Fruit fly (Drosophila melanogaster): ENCODE results near the gene CG31220.
A peak's percentile ranks its signal among the peaks of the same experiment; 100 is the strongest.

Gene CG31220

DNA sequence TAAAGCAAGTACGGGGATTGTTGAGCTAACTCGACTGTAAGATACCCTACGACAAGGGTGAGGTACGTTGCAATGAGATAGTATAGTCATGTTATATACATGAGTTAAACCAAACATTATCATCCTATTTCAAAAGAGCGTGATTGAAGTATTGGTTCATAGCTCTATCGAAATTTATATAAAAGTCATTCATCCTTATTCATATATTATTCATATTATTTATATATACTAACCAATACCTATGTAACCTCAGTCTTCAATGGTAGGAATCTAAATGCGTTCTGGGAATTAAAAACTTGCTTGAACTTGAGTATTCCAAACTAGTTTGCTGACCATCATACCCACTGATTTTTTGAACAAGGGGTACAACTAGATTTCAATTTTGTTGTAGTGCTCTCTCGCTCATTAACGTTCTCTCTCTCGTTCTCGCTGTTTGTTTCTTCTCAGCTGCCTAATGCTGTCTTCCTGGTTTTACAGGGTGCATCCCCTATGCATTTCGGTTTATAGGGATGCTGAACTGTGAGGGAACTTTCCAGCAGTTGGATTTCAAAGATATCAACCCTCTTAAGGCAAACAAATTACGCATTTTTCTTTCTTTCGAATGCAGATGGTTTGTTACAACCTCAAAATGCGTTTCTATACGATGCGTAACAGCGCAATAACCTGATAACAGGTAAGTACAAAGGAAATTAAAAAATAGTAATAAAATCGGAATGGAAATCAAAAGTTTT lies 20.3 kb upstream of the CG31220 start (continued):
- TF ChIP-seq CG10147 (GFP tag; optimal IDR thresholded peaks at IDR 0.05) = peak; percentile 58
- no peak for TF ChIP-seq bigmax (GFP tag; optimal IDR thresholded peaks at IDR 0.05)
- TF ChIP-seq CG13894 (tag; optimal IDR thresholded peaks at IDR 0.05) = peak; percentile 12
- TF ChIP-seq Stat92E (GFP tag; optimal IDR thresholded peaks at IDR 0.05) = peak in 1 of 3 experiments; percentile 43
- TF ChIP-seq CTCF (GFP tag; optimal IDR thresholded peaks at IDR 0.05) = peak; percentile 1
- peak; percentile 75; the same call in 1 of the 3 replicates for TF ChIP-seq CG2199 (GFP tag; IDR thresholded peaks at IDR 0.05)
- TF ChIP-seq phol (tag; optimal IDR thresholded peaks at IDR 0.05) = peak; percentile 74
- TF ChIP-seq Jarid2 (GFP tag; optimal IDR thresholded peaks at IDR 0.05) = peak; percentile 40
- TF ChIP-seq CG12236 (GFP tag; optimal IDR thresholded peaks at IDR 0.05) = no peak
- peak; percentile 52 for TF ChIP-seq CG10654 (GFP tag; optimal IDR thresholded peaks at IDR 0.05)
- no peak for TF ChIP-seq CG13624 (GFP tag; optimal IDR thresholded peaks at IDR 0.05)
- peak; percentile 3 for TF ChIP-seq TFAM (GFP tag; optimal IDR thresholded peaks at IDR 0.05)
- TF ChIP-seq CG9817 (tag; optimal IDR thresholded peaks at IDR 0.05) = no peak
- TF ChIP-seq bcd (GFP tag; optimal IDR thresholded peaks at IDR 0.05) = peak; percentile 51
- TF ChIP-seq ems (GFP tag; optimal IDR thresholded peaks at IDR 0.05) = no peak
- TF ChIP-seq ind (GFP tag; optimal IDR thresholded peaks at IDR 0.05) = peak; percentile 61
- peak; percentile 81 for TF ChIP-seq CG11504 (tag; optimal IDR thresholded peaks at IDR 0.05)
- peak; percentile 58 for TF ChIP-seq CG6689 (GFP tag; IDR thresholded peaks at IDR 0.05)
- TF ChIP-seq CG12299 (tag; optimal IDR thresholded peaks at IDR 0.05) = no peak
- no peak for TF ChIP-seq Dfd (GFP tag; optimal IDR thresholded peaks at IDR 0.05)
- peak; percentile 70 for TF ChIP-seq lab (GFP tag; optimal IDR thresholded peaks at IDR 0.05)
- TF ChIP-seq CG4820 (GFP tag; optimal IDR thresholded peaks at IDR 0.05) = peak; percentile 54
- TF ChIP-seq CG5245 (GFP tag; optimal IDR thresholded peaks at IDR 0.05) = peak; percentile 5
- no peak for TF ChIP-seq aop (GFP tag; IDR thresholded peaks at IDR 0.05)
- peak; percentile 29 for TF ChIP-seq CG13775 (GFP tag; optimal IDR thresholded peaks at IDR 0.05)
- peak; percentile 61 for TF ChIP-seq CG10274 (GFP tag; optimal IDR thresholded peaks at IDR 0.05)
- peak; percentile 80 for TF ChIP-seq Med (GFP tag)
- peak; percentile 69 for TF ChIP-seq Meics (GFP tag; optimal IDR thresholded peaks at IDR 0.05)
- TF ChIP-seq D (optimal IDR thresholded peaks at IDR 0.05) = no peak
- peak; percentile 45 for TF ChIP-seq D (GFP tag; optimal IDR thresholded peaks at IDR 0.05)
- peak; percentile 35; the same call in 1 of the 2 replicates for TF ChIP-seq sob (GFP tag; IDR thresholded peaks at IDR 0.05)
- peak in 1 of 2 experiments; percentile 8 for TF ChIP-seq Pdp1 (GFP tag; optimal IDR thresholded peaks at IDR 0.05)
- peak; percentile 52 for TF ChIP-seq CG17359 (tag; optimal IDR thresholded peaks at IDR 0.05)
- TF ChIP-seq CG18764 (GFP tag; optimal IDR thresholded peaks at IDR 0.05) = peak; percentile 15
- TF ChIP-seq nmo (GFP tag; optimal IDR thresholded peaks at IDR 0.05) = peak; percentile 84
- peak; percentile 67 for TF ChIP-seq cwo (GFP tag; optimal IDR thresholded peaks at IDR 0.05)
- peak in 1 of 2 experiments; percentile 20 for TF ChIP-seq dpn (GFP tag; optimal IDR thresholded peaks at IDR 0.05)
- TF ChIP-seq CG6254 (GFP tag; optimal IDR thresholded peaks at IDR 0.05) = peak; percentile 64
- TF ChIP-seq tin (GFP tag; optimal IDR thresholded peaks at IDR 0.05) = peak; percentile 42
- peak; percentile 14 for TF ChIP-seq NfI (GFP tag; optimal IDR thresholded peaks at IDR 0.05)
- peak in 1 of 2 experiments; percentile 5 for TF ChIP-seq Hr51 (GFP tag; optimal IDR thresholded peaks at IDR 0.05)
- no peak for TF ChIP-seq oc (tag; optimal IDR thresholded peaks at IDR 0.05)
- no peak for TF ChIP-seq Bteb2 (GFP tag; optimal IDR thresholded peaks at IDR 0.05)
- TF ChIP-seq tap (tag; optimal IDR thresholded peaks at IDR 0.05) = peak; percentile 50
- TF ChIP-seq scrt (GFP tag; optimal IDR thresholded peaks at IDR 0.05) = peak; percentile 20
- TF ChIP-seq CG11696 (GFP tag; IDR thresholded peaks at IDR 0.05) = no peak
- TF ChIP-seq pros (GFP tag; optimal IDR thresholded peaks at IDR 0.05) = peak; percentile 75
- TF ChIP-seq CG31441 (GFP tag; IDR thresholded peaks at IDR 0.05) = peak; percentile 63
- peak; percentile 6 for TF ChIP-seq Sox102F (GFP tag; optimal IDR thresholded peaks at IDR 0.05)
